Fruit fly (Drosophila melanogaster): ENCODE results near the gene obst-E.
A peak's percentile ranks its signal among the peaks of the same experiment; 100 is the strongest.

obst-E gene

dm6 chr2L:5801926-5802325 lies 36.0 kb upstream of the obst-E start, which contains the start of the genes CG14005 and CG7239 (continued):
- TF ChIP-seq tll (GFP tag; optimal IDR thresholded peaks at IDR 0.05) = no peak
- no peak for TF ChIP-seq PHDP (tag; optimal IDR thresholded peaks at IDR 0.05)
- TF ChIP-seq dysf (GFP tag; IDR thresholded peaks at IDR 0.05) = no peak
- no peak for TF ChIP-seq lbe (GFP tag; optimal IDR thresholded peaks at IDR 0.05)
- peak; percentile 66 for TF ChIP-seq trem (tag; optimal IDR thresholded peaks at IDR 0.05)
- TF ChIP-seq gfzf (GFP tag; optimal IDR thresholded peaks at IDR 0.05) = peak; percentile 79
- TF ChIP-seq insv (GFP tag; optimal IDR thresholded peaks at IDR 0.05) = peak in 1 of 2 experiments; percentile 5
- TF ChIP-seq pzg (GFP tag; optimal IDR thresholded peaks at IDR 0.05) = peak; percentile 53
- TF ChIP-seq HmgZ (tag; optimal IDR thresholded peaks at IDR 0.05) = peak; percentile 8
- TF ChIP-seq CG11247 (GFP tag; IDR thresholded peaks at IDR 0.05) = no peak
- TF ChIP-seq CG9797 (GFP tag; optimal IDR thresholded peaks at IDR 0.05) = peak; percentile 89
- no peak for TF ChIP-seq crp (GFP tag; optimal IDR thresholded peaks at IDR 0.05)
- TF ChIP-seq CG14710 (tag; optimal IDR thresholded peaks at IDR 0.05) = peak; percentile 65
- TF ChIP-seq Nf-YB (GFP tag; optimal IDR thresholded peaks at IDR 0.05) = no peak
- TF ChIP-seq stwl (tag; optimal IDR thresholded peaks at IDR 0.05) = peak; percentile 50
- no peak for TF ChIP-seq dm (GFP tag; optimal IDR thresholded peaks at IDR 0.05)
- TF ChIP-seq YL-1 (GFP tag; optimal IDR thresholded peaks at IDR 0.05) = peak; percentile 63
- TF ChIP-seq CG12659 (GFP tag; optimal IDR thresholded peaks at IDR 0.05) = peak; percentile 60
- TF ChIP-seq CG1792 (GFP tag; optimal IDR thresholded peaks at IDR 0.05) = no peak
- peak; percentile 44 for TF ChIP-seq CG17186 (GFP tag; optimal IDR thresholded peaks at IDR 0.05)
- TF ChIP-seq CG6175 (GFP tag; IDR thresholded peaks at IDR 0.05) = no peak
- TF ChIP-seq CG8388 (GFP tag; optimal IDR thresholded peaks at IDR 0.05) = no peak
- TF ChIP-seq CG15514 (GFP tag; optimal IDR thresholded peaks at IDR 0.05) = peak; percentile 54
- no peak for TF ChIP-seq CG10462 (GFP tag; optimal IDR thresholded peaks at IDR 0.05)
- TF ChIP-seq otp (GFP tag; IDR thresholded peaks at IDR 0.05) = no peak
- TF ChIP-seq CG17385 (GFP tag; optimal IDR thresholded peaks at IDR 0.05) = no peak
- peak; percentile 10 for TF ChIP-seq CG18262 (tag; optimal IDR thresholded peaks at IDR 0.05)
- TF ChIP-seq Eip74EF (GFP tag; optimal IDR thresholded peaks at IDR 0.05) = no peak
- peak; percentile 23 for TF ChIP-seq Nf-YC (tag; optimal IDR thresholded peaks at IDR 0.05)
- TF ChIP-seq pum (GFP tag; optimal IDR thresholded peaks at IDR 0.05) = no peak
- TF ChIP-seq CG30431 (GFP tag; optimal IDR thresholded peaks at IDR 0.05) = no peak
- no peak for TF ChIP-seq tap (tag; optimal IDR thresholded peaks at IDR 0.05)
- TF ChIP-seq grau (tag; optimal IDR thresholded peaks at IDR 0.05) = peak; percentile 24
- TF ChIP-seq twi (tag; optimal IDR thresholded peaks at IDR 0.05) = no peak
- no peak for TF ChIP-seq CG8765 (GFP tag; IDR thresholded peaks at IDR 0.05)
- TF ChIP-seq CG13424 (tag; optimal IDR thresholded peaks at IDR 0.05) = peak; percentile 18
- peak; percentile 5 for TF ChIP-seq zen (tag; optimal IDR thresholded peaks at IDR 0.05)
- TF ChIP-seq BEAF-32 (GFP tag; optimal IDR thresholded peaks at IDR 0.05) = peak; percentile 40
- TF ChIP-seq sug (tag; optimal IDR thresholded peaks at IDR 0.05) = peak; percentile 37
- no peak for TF ChIP-seq sc (optimal IDR thresholded peaks at IDR 0.05)
- TF ChIP-seq sc (GFP tag; optimal IDR thresholded peaks at IDR 0.05) = no peak
- TF ChIP-seq nmo (GFP tag; optimal IDR thresholded peaks at IDR 0.05) = peak; percentile 61
- peak in 1 of 2 experiments; percentile 4 for TF ChIP-seq Pdp1 (GFP tag; optimal IDR thresholded peaks at IDR 0.05)
- TF ChIP-seq CG5245 (GFP tag; optimal IDR thresholded peaks at IDR 0.05) = no peak
- peak; percentile 11 for TF ChIP-seq CTCF (GFP tag; optimal IDR thresholded peaks at IDR 0.05)
- TF ChIP-seq CG11504 (tag; optimal IDR thresholded peaks at IDR 0.05) = peak; percentile 34
- no peak for TF ChIP-seq CG13775 (GFP tag; optimal IDR thresholded peaks at IDR 0.05)
- TF ChIP-seq CG12236 (GFP tag; optimal IDR thresholded peaks at IDR 0.05) = no peak
- TF ChIP-seq abd-A (tag; optimal IDR thresholded peaks at IDR 0.05) = no peak
- peak; percentile 31; the same call in 1 of the 2 replicates for TF ChIP-seq CG13287 (GFP tag; IDR thresholded peaks at IDR 0.05; ENCODE audit: partially characterized antibody)

Data from whole organism, embryonic.